Worm (Caenorhabditis elegans) whole organism, L4/young adult: ENCODE results near the gene K04F1.8.

Experiments used
- W03F9.2 ChIP-seq: fragments of 150-350 bp; optimal IDR thresholded peaks from 2 replicates; lab custom pipeline; 2014; ENCODE audit warnings: missing biosample characterization, missing genetic modification characterization
- dao-5 ChIP-seq: sonication (generic microtip); optimal IDR thresholded peaks from 2 replicates; lab custom pipeline; 2016; ENCODE audit warnings: missing genotype, missing genetic modification characterization, moderate library complexity, missing compliant biosample characterization
- him-1 ChIP-seq: sonication (generic microtip); optimal IDR thresholded peaks from 2 replicates; lab custom pipeline; 2016; ENCODE audit warnings: missing genotype, missing genetic modification reagents, missing genetic modification characterization, missing compliant biosample characterization

ce11 chrV:1620537-1620936, 46.5 kb upstream of the K04F1.8 start:
- TF ChIP-seq dao-5 (tag; lab: Kevin White, UChicago) (no peak), him-1 (no peak), W03F9.2 (tag; lab: Kevin White, UChicago) (no peak)
